Worm (Caenorhabditis elegans): Measurements from ENCODE around the gene F55G7.3.

Gene F55G7.3

ce11 chrX:11965663-11966304 is 23.9 kb upstream of the F55G7.3 start, which contains the start of gene sams-1 (continued):
- TF ChIP-seq attf-4 (tag; optimal IDR thresholded peaks at IDR 0.05) (no peak), F26F4.8 (GFP tag; conservative IDR thresholded peaks at IDR 0.05) (no peak), mxl-2 (GFP tag; conservative IDR thresholded peaks at IDR 0.05) (no peak), lin-39 (tag; optimal IDR thresholded peaks at IDR 0.05) (no peak), Y75B8A.6 (GFP tag; IDR thresholded peaks at IDR 0.05) (no peak), F49E8.2 (tag; optimal IDR thresholded peaks at IDR 0.05; ENCODE audit: borderline replicate concordance) (no peak), spr-3 (GFP tag; optimal IDR thresholded peaks at IDR 0.05) (no peak), nhr-25 (tag; optimal IDR thresholded peaks at IDR 0.05; ENCODE audit: borderline replicate concordance, insufficient read depth) (no peak), R02D3.7 (tag; optimal IDR thresholded peaks at IDR 0.05) (no peak), F10B5.3 (tag; optimal IDR thresholded peaks at IDR 0.05) (no peak), mep-1 (tag; optimal IDR thresholded peaks at IDR 0.05) (no peak), T26A8.4 (GFP tag; IDR thresholded peaks at IDR 0.05) (no peak), nhr-76 (tag; optimal IDR thresholded peaks at IDR 0.05) (no peak), pha-4 (GFP tag; IDR thresholded peaks at IDR 0.05) (no peak), pha-4 (tag; optimal IDR thresholded peaks at IDR 0.05) (no peak), nhr-11 (tag; optimal IDR thresholded peaks at IDR 0.05) (no peak), dpl-1 (GFP tag; optimal IDR thresholded peaks at IDR 0.05) (no peak), hif-1 (tag; optimal IDR thresholded peaks at IDR 0.05) (no peak), Y48G9A.11 (GFP tag; IDR thresholded peaks at IDR 0.05) (no peak)

- TF ChIP-seq hlh-30 (tag; optimal IDR thresholded peaks at IDR 0.05; ENCODE audit: insufficient read depth), result peak; percentile 40
- TF ChIP-seq lin-15B (tag; optimal IDR thresholded peaks at IDR 0.05), result no peak
- TF ChIP-seq fos-1 (tag; optimal IDR thresholded peaks at IDR 0.05), result no peak
- no peak for TF ChIP-seq tra-1 (GFP tag; IDR thresholded peaks at IDR 0.05)
- no peak for TF ChIP-seq dpl-1 (GFP tag; optimal IDR thresholded peaks at IDR 0.05)
- TF ChIP-seq F49E8.2 (tag; optimal IDR thresholded peaks at IDR 0.05; ENCODE audit: borderline replicate concordance), result no peak
- TF ChIP-seq mdl-1 (tag; optimal IDR thresholded peaks at IDR 0.05), result no peak
- TF ChIP-seq madf-9 (GFP tag; conservative IDR thresholded peaks at IDR 0.05), result no peak
These were observed 23.3 kb upstream of the F55G7.3 start for ce11 chrX:11965163-11965562.

- TF ChIP-seq nhr-111 (GFP tag; optimal IDR thresholded peaks at IDR 0.05) (no peak), nhr-41 (GFP tag; IDR thresholded peaks at IDR 0.05) (no peak), mdl-1 (tag; optimal IDR thresholded peaks at IDR 0.05) (peak in 1 of 2 experiments; percentile 62), ceh-82 (tag; optimal IDR thresholded peaks at IDR 0.05) (no peak), lim-7 (GFP tag; IDR thresholded peaks at IDR 0.05) (no peak), lin-15B (tag; optimal IDR thresholded peaks at IDR 0.05) (no peak), ceh-28 (tag; optimal IDR thresholded peaks at IDR 0.05) (no peak), duxl-1 (tag; optimal IDR thresholded peaks at IDR 0.05; ENCODE audit: poor library complexity) (no peak), nhr-77 (tag; optimal IDR thresholded peaks at IDR 0.05) (peak; percentile 32), dve-1 (tag; optimal IDR thresholded peaks at IDR 0.05; ENCODE audit: insufficient read depth) (peak; percentile 75), nhr-25 (tag; optimal IDR thresholded peaks at IDR 0.05; ENCODE audit: borderline replicate concordance, insufficient read depth) (no peak), D1046.2 (GFP tag; IDR thresholded peaks at IDR 0.05) (no peak), ceh-20 (GFP tag; IDR thresholded peaks at IDR 0.05) (0 out of 2 replicates have a peak, but pooled peaks have one; percentile 16), hmg-1.1 (GFP tag; IDR thresholded peaks at IDR 0.05) (no peak), dmd-8 (GFP tag; IDR thresholded peaks at IDR 0.05) (no peak), hlh-11 (tag; optimal IDR thresholded peaks at IDR 0.05) (peak; percentile 78), gei-8 (GFP tag; optimal IDR thresholded peaks at IDR 0.05) (no peak), spr-3 (GFP tag; optimal IDR thresholded peaks at IDR 0.05) (no peak), daf-16 (GFP tag; optimal IDR thresholded peaks at IDR 0.05) (no peak), daf-16 (tag; optimal IDR thresholded peaks at IDR 0.05) (peak; percentile 76), madf-5 (GFP tag; IDR thresholded peaks at IDR 0.05) (no peak), ctbp-1 (GFP tag; IDR thresholded peaks at IDR 0.05) (no peak), unc-62 (GFP tag; optimal IDR thresholded peaks at IDR 0.05 in 1 of 2) (no peak), unc-62 (tag; optimal IDR thresholded peaks at IDR 0.05) (no peak), F37D6.2 (tag; optimal IDR thresholded peaks at IDR 0.05) (no peak), nhr-48 (tag; optimal IDR thresholded peaks at IDR 0.05) (peak; percentile 50), dmd-6 (GFP tag; IDR thresholded peaks at IDR 0.05) (peak; percentile 87), R02D3.7 (tag; optimal IDR thresholded peaks at IDR 0.05) (no peak)
These were observed 22.7 kb upstream of the F55G7.3 start for ce11 chrX:11964555-11964954.

All from whole organism, L4 larva.